Fruit fly (Drosophila melanogaster): ENCODE measurements around the gene Nlp.
A peak's percentile ranks its signal among the peaks of the same experiment; 100 is the strongest.

The Nlp gene

dm6 chr3R:30004648-30005047, at the start of gene Nlp, which contains the start of gene Nph:
TSS of gene Nlp (plus strand) at chr3R:30004785.
TSS of gene Nph (minus strand) at chr3R:30004861.
- TF ChIP-seq tna (GFP tag; IDR thresholded peaks at IDR 0.05; ENCODE audit: partially characterized antibody) (peak; percentile 61), kni (GFP tag; optimal IDR thresholded peaks at IDR 0.05) (no peak), CG10366 (GFP tag; IDR thresholded peaks at IDR 0.05) (no peak), NK7.1 (GFP tag; optimal IDR thresholded peaks at IDR 0.05) (no peak), CG17328 (GFP tag; IDR thresholded peaks at IDR 0.05) (no peak), ap (GFP tag; IDR thresholded peaks at IDR 0.05) (no peak), ci (GFP tag; IDR thresholded peaks at IDR 0.05) (no peak), Hr3 (GFP tag; optimal IDR thresholded peaks at IDR 0.05) (no peak), tll (GFP tag; optimal IDR thresholded peaks at IDR 0.05) (no peak), pzg (GFP tag; optimal IDR thresholded peaks at IDR 0.05) (peak; percentile 77), CG1832 (GFP tag; optimal IDR thresholded peaks at IDR 0.05) (no peak), CG18476 (GFP tag; optimal IDR thresholded peaks at IDR 0.05) (peak; percentile 32), Camta (GFP tag; optimal IDR thresholded peaks at IDR 0.05) (no peak), CG31388 (GFP tag; optimal IDR thresholded peaks at IDR 0.05) (no peak), CG11696 (GFP tag; IDR thresholded peaks at IDR 0.05) (no peak), exex (tag; optimal IDR thresholded peaks at IDR 0.05) (no peak), usp (GFP tag; optimal IDR thresholded peaks at IDR 0.05) (no peak), CG1024 (GFP tag; IDR thresholded peaks at IDR 0.05) (no peak), CG3407 (GFP tag; optimal IDR thresholded peaks at IDR 0.05) (no peak), Asciz (GFP tag; optimal IDR thresholded peaks at IDR 0.05) (no peak), CG17568 (GFP tag; optimal IDR thresholded peaks at IDR 0.05) (no peak), CG4328 (GFP tag; optimal IDR thresholded peaks at IDR 0.05) (no peak), otp (GFP tag; IDR thresholded peaks at IDR 0.05) (no peak), lbe (GFP tag; optimal IDR thresholded peaks at IDR 0.05) (no peak), shn (GFP tag; optimal IDR thresholded peaks at IDR 0.05) (no peak), Jarid2 (GFP tag; optimal IDR thresholded peaks at IDR 0.05) (no peak), cato (GFP tag; optimal IDR thresholded peaks at IDR 0.05; ENCODE audit: borderline replicate concordance) (no peak), CG33557 (GFP tag; optimal IDR thresholded peaks at IDR 0.05) (no peak), CG18764 (GFP tag; optimal IDR thresholded peaks at IDR 0.05) (peak; percentile 10), CG12659 (GFP tag; optimal IDR thresholded peaks at IDR 0.05) (peak; percentile 65), MBD-R2 (GFP tag; IDR thresholded peaks at IDR 0.05) (no peak; the same call in none of the 2 replicates), Abd-B (GFP tag; optimal IDR thresholded peaks at IDR 0.05) (no peak), CG11398 (GFP tag; optimal IDR thresholded peaks at IDR 0.05) (no peak), crp (GFP tag; optimal IDR thresholded peaks at IDR 0.05) (peak in 1 of 2 experiments; percentile 26), CG14014 (GFP tag; IDR thresholded peaks at IDR 0.05) (no peak), CG4404 (GFP tag; IDR thresholded peaks at IDR 0.05) (no peak), sim (GFP tag; IDR thresholded peaks at IDR 0.05) (no peak), CG1792 (GFP tag; optimal IDR thresholded peaks at IDR 0.05) (no peak), CG2129 (GFP tag; IDR thresholded peaks at IDR 0.05; ENCODE audit: partially characterized antibody) (peak; percentile 69), dmrt11E (tag; optimal IDR thresholded peaks at IDR 0.05) (no peak), CG16813 (GFP tag; IDR thresholded peaks at IDR 0.05; ENCODE audit: partially characterized antibody) (peak; percentile 86), fu2 (GFP tag; optimal IDR thresholded peaks at IDR 0.05) (no peak), Atf3 (GFP tag; optimal IDR thresholded peaks at IDR 0.05) (no peak), luna (GFP tag; optimal IDR thresholded peaks at IDR 0.05) (no peak), mam (GFP tag; optimal IDR thresholded peaks at IDR 0.05) (peak; percentile 36), CG6791 (GFP tag; IDR thresholded peaks at IDR 0.05; ENCODE audit: partially characterized antibody) (peak; percentile 77), CG9215 (GFP tag; IDR thresholded peaks at IDR 0.05) (no peak), HmgZ (tag; optimal IDR thresholded peaks at IDR 0.05) (peak; percentile 69), CrebB (tag; optimal IDR thresholded peaks at IDR 0.05) (no peak), CG12744 (GFP tag; optimal IDR thresholded peaks at IDR 0.05) (no peak), BtbVII (GFP tag; optimal IDR thresholded peaks at IDR 0.05) (no peak)

All from whole organism, embryonic.